Worm (Caenorhabditis elegans) whole organism, L1 larva: ENCODE results near the gene ZC449.2.

Experiments
- fos-1 ChIP-seq: fragments of 150-350 bp; optimal IDR thresholded peaks from 2 replicates; lab custom pipeline; 2014; ENCODE audit warnings: missing biosample characterization, missing genetic modification characterization
- nhr-84 ChIP-seq: sonication (generic microtip); optimal IDR thresholded peaks from 2 replicates; lab custom pipeline; 2017; ENCODE audit warnings: missing biosample characterization, missing genetic modification characterization
- nhr-90 ChIP-seq: sonication (generic microtip); optimal IDR thresholded peaks from 2 replicates; lab custom pipeline; 2016; ENCODE audit warnings: mild to moderate bottlenecking, missing genetic modification characterization, missing compliant biosample characterization; ENCODE audit not compliant: poor library complexity
- snpc-4 ChIP-seq: fragments of 150-350 bp; optimal IDR thresholded peaks from 2 replicates; lab custom pipeline; 2014; ENCODE audit warnings: missing biosample characterization, missing genetic modification characterization
- xbp-1 ChIP-seq: sonication (generic microtip); optimal IDR thresholded peaks from 2 replicates; lab custom pipeline; 2016; ENCODE audit warnings: missing genetic modification characterization, missing compliant biosample characterization
- ztf-11 ChIP-seq, 2 experiments: sonication (generic microtip); optimal IDR thresholded peaks; 2 replicates each; lab custom pipeline; 2016 to 2017; ENCODE audit warnings: missing genetic modification characterization in 2 of 2, missing biosample characterization in 1 of 2, missing compliant biosample characterization in 1 of 2

- TF ChIP-seq fos-1 (tag; lab: Kevin White, UChicago) (no peak), xbp-1 (tag; lab: Kevin White, UChicago) (no peak), ztf-11 (tag; optimal IDR thresholded peaks at IDR 0.05; lab: Kevin White, UChicago) (no peak), nhr-90 (no peak), snpc-4 (no peak), nhr-84 (tag; lab: Kevin White, UChicago) (no peak)
Measured at ce11 chrX:5037673-5038072, 16.6 kb downstream of the ZC449.2 start, which contains the start of gene ZC449.5.
